Fruit fly (Drosophila melanogaster): Measurements from ENCODE around the gene Lsd-2.
A peak's percentile ranks its signal among the peaks of the same experiment; 100 is the strongest.

Lsd-2 gene

dm6 chrX:15066374-15067057 lies 9.5 kb downstream of the Lsd-2 start, which contains the start of the genes opm and dob (continued):
- TF ChIP-seq pum (GFP tag; optimal IDR thresholded peaks at IDR 0.05) (no peak), CG15479 (GFP tag; optimal IDR thresholded peaks at IDR 0.05) (no peak), CoRest (tag; optimal IDR thresholded peaks at IDR 0.05) (peak; percentile 67), CG16863 (GFP tag; optimal IDR thresholded peaks at IDR 0.05) (no peak), CG3838 (GFP tag; optimal IDR thresholded peaks at IDR 0.05) (no peak), CG14710 (tag; optimal IDR thresholded peaks at IDR 0.05) (peak; percentile 80), z (GFP tag; IDR thresholded peaks at IDR 0.05) (no peak), CG7928 (GFP tag; optimal IDR thresholded peaks at IDR 0.05) (no peak), CG14014 (GFP tag; IDR thresholded peaks at IDR 0.05) (no peak), CG3281 (GFP tag; optimal IDR thresholded peaks at IDR 0.05) (no peak), tgo (GFP tag; IDR thresholded peaks at IDR 0.05) (no peak), CG43689 (GFP tag; IDR thresholded peaks at IDR 0.05) (no peak), CG31441 (GFP tag; IDR thresholded peaks at IDR 0.05) (peak; percentile 35; the same call in 1 of the 2 replicates), row (GFP tag; IDR thresholded peaks at IDR 0.05) (peak; percentile 75), lola (GFP tag; optimal IDR thresholded peaks at IDR 0.05) (peak in 1 of 3 experiments; percentile 43), CG3407 (GFP tag; optimal IDR thresholded peaks at IDR 0.05) (no peak), CG17802 (tag; optimal IDR thresholded peaks at IDR 0.05) (no peak), Abd-B (GFP tag; optimal IDR thresholded peaks at IDR 0.05) (peak; percentile 50), CG9932 (GFP tag; IDR thresholded peaks at IDR 0.05) (no peak), slp2 (GFP tag; optimal IDR thresholded peaks at IDR 0.05) (no peak), Hr3 (GFP tag; optimal IDR thresholded peaks at IDR 0.05) (peak; percentile 9), ERR (GFP tag; optimal IDR thresholded peaks at IDR 0.05) (no peak), CG18262 (tag; optimal IDR thresholded peaks at IDR 0.05) (peak; percentile 37), nerfin-2 (GFP tag; IDR thresholded peaks at IDR 0.05; ENCODE audit: partially characterized antibody) (no peak), Med (GFP tag) (peak; percentile 71), dmrt11E (tag; optimal IDR thresholded peaks at IDR 0.05) (peak; percentile 24), Vsx1 (GFP tag; optimal IDR thresholded peaks at IDR 0.05) (no peak), CG15514 (GFP tag; optimal IDR thresholded peaks at IDR 0.05) (peak; percentile 48), bab2 (GFP tag; optimal IDR thresholded peaks at IDR 0.05) (peak; percentile 15), Dp (GFP tag; optimal IDR thresholded peaks at IDR 0.05) (peak; percentile 79), CG6272 (GFP tag; IDR thresholded peaks at IDR 0.05) (no peak), CG17612 (GFP tag; IDR thresholded peaks at IDR 0.05) (no peak), nmo (GFP tag; optimal IDR thresholded peaks at IDR 0.05) (peak; percentile 64), chm (GFP tag; IDR thresholded peaks at IDR 0.05) (no peak), CG7839 (tag; optimal IDR thresholded peaks at IDR 0.05) (peak; percentile 42), pzg (GFP tag; optimal IDR thresholded peaks at IDR 0.05) (peak; percentile 63), CG8944 (GFP tag; optimal IDR thresholded peaks at IDR 0.05) (no peak), CG32532 (GFP tag; IDR thresholded peaks at IDR 0.05) (no peak), CG6854 (GFP tag; optimal IDR thresholded peaks at IDR 0.05) (no peak), scrt (GFP tag; optimal IDR thresholded peaks at IDR 0.05) (no peak), CG12071 (GFP tag; optimal IDR thresholded peaks at IDR 0.05) (no peak), CG12299 (tag; optimal IDR thresholded peaks at IDR 0.05) (no peak), Mrtf (GFP tag; IDR thresholded peaks at IDR 0.05) (no peak), pb (GFP tag; optimal IDR thresholded peaks at IDR 0.05) (no peak), Side (GFP tag; optimal IDR thresholded peaks at IDR 0.05) (no peak), Six4 (GFP tag; optimal IDR thresholded peaks at IDR 0.05) (no peak), gce (GFP tag; IDR thresholded peaks at IDR 0.05) (no peak), en (GFP tag; optimal IDR thresholded peaks at IDR 0.05) (no peak), ap (GFP tag; IDR thresholded peaks at IDR 0.05) (no peak), Ets97D (GFP tag; optimal IDR thresholded peaks at IDR 0.05) (peak; percentile 39)
